Fruit fly (Drosophila melanogaster): ENCODE data around the gene CG8119.

CG8119 gene

DNA sequence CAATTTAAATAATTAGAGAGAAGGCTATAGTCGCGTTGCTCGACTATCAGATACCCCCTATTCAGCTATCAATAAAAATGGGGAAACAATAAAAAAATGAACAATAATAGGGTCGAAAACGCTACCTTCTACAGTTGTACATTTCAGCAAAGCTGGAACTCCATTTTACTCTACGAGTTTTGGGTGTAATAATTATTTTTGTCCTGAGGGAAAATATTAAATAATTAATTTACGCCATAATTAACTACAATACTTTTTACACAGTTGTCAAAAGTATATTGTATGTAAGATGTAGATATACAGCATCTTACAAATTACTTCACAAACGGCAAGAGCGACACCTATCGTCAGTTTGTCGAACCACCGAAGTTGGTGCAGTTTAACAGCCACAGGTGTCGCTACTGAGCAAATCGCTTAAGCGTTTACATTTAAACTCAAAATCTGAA, 9.0 kb upstream of the CG8119 start (continued):
- no peak for TF ChIP-seq HLH106 (tag; optimal IDR thresholded peaks at IDR 0.05)

DNA sequence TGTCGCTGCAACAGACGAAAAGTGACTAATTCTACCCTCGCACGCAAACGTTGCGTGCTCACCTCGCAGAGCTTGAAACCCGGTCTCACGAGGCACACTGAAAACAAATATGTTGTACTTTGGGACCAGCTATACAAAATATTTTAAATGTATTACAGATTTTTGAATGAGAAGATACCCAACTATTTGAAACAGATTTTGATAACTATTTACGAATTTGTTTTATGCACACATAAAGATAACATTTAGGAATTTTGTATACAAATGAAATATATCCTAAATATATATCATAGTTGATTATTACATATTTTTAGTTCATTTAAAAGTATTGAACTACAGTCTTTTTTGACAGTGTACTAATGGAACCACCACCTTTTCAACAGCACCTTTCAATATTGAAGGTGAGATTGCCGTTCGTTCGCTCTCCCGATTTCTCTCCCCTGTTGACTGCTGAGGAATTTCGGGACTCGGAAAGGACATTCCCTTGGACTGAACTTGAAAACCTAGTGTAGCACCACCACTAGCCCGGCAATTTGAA, 8.7 kb downstream of the CG8119 start, which contains the start of gene CG15646:
CG15646 (minus strand) TSS at position 4 of the 538 bp plus-strand sequence.
- TF ChIP-seq ey (GFP tag; optimal IDR thresholded peaks at IDR 0.05) (peak; percentile 28), OdsH (GFP tag; optimal IDR thresholded peaks at IDR 0.05) (peak; percentile 79), CG9705 (GFP tag; optimal IDR thresholded peaks at IDR 0.05) (peak; percentile 58), lola (GFP tag; optimal IDR thresholded peaks at IDR 0.05) (no peak), h (GFP tag; optimal IDR thresholded peaks at IDR 0.05) (peak; percentile 75), Rel (GFP tag; optimal IDR thresholded peaks at IDR 0.05) (peak; percentile 2), Rel (tag; optimal IDR thresholded peaks at IDR 0.05) (no peak), Hnf4 (GFP tag; optimal IDR thresholded peaks at IDR 0.05) (peak; percentile 34), woc (GFP tag; optimal IDR thresholded peaks at IDR 0.05) (peak; percentile 30), psq (GFP tag; optimal IDR thresholded peaks at IDR 0.05) (peak; percentile 66), Dfd (GFP tag; optimal IDR thresholded peaks at IDR 0.05) (no peak), sv (GFP tag; optimal IDR thresholded peaks at IDR 0.05) (peak; percentile 28), br (GFP tag; optimal IDR thresholded peaks at IDR 0.05) (peak; percentile 9), usp (GFP tag; optimal IDR thresholded peaks at IDR 0.05) (no peak), fru (GFP tag; optimal IDR thresholded peaks at IDR 0.05) (peak; percentile 77), sage (GFP tag; optimal IDR thresholded peaks at IDR 0.05) (peak; percentile 1), Sp1 (GFP tag; optimal IDR thresholded peaks at IDR 0.05) (peak; percentile 88), brk (GFP tag; optimal IDR thresholded peaks at IDR 0.05) (peak; percentile 45), rgr (GFP tag; optimal IDR thresholded peaks at IDR 0.05) (peak; percentile 78), jim (GFP tag; optimal IDR thresholded peaks at IDR 0.05) (no peak), dmrt93B (GFP tag; optimal IDR thresholded peaks at IDR 0.05) (peak; percentile 64), tai (GFP tag; optimal IDR thresholded peaks at IDR 0.05) (peak; percentile 41), foxo (GFP tag; optimal IDR thresholded peaks at IDR 0.05) (peak in 1 of 2 experiments; percentile 87), Dif (GFP tag; optimal IDR thresholded peaks at IDR 0.05; ENCODE audit: partially characterized antibody) (no peak), pan (optimal IDR thresholded peaks at IDR 0.05) (no peak), CG32264 (GFP tag; optimal IDR thresholded peaks at IDR 0.05) (no peak), HLH106 (tag; optimal IDR thresholded peaks at IDR 0.05) (peak; percentile 91)

DNA sequence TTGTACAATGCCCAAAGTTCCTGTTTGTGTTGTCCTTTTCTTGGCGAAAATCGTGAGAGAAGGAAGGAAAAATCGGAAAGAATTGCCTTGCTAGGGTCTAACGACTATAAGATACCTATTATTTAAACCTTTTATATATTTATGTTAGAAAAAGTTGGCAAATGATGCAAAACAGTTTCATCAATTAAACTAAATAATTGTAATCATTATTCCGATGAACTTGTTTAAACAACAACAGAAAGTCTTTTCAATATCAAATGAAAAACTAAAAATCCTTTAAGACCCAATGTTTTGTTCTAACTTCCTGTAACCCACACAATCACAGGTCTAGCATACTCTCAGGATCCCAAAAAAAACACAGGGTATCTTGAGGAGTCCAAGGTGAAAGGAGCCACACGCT, 12.0 kb downstream of the CG8119 start:
- TF ChIP-seq psq (GFP tag; optimal IDR thresholded peaks at IDR 0.05) (no peak), Vsx2 (GFP tag; optimal IDR thresholded peaks at IDR 0.05; ENCODE audit: partially characterized antibody) (no peak), Dif (GFP tag; optimal IDR thresholded peaks at IDR 0.05; ENCODE audit: partially characterized antibody) (no peak), Jra (GFP tag; optimal IDR thresholded peaks at IDR 0.05) (no peak), GATAd (GFP tag; optimal IDR thresholded peaks at IDR 0.05) (no peak), CrebA (GFP tag; optimal IDR thresholded peaks at IDR 0.05; ENCODE audit: borderline replicate concordance) (no peak)

DNA sequence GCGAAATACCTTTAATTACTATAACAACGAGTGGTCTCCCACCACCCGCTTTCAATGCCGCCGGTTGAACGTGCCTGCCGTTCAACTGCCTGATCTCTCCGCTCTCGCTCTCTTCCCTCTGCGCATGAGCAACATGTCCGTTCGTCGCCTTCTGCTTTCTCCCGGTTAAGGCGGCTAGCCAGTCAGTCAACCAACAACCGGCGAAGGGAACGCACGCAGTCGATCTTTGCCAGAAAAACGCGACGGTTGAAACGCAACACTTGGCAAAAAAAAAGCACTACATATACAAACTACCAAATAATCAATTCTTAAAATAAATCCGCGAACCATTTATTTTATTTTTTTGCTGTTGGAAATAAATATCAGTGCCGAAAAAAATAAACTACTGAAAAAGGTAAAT, 12.9 kb downstream of the CG8119 start, which contains the start of gene CG12708:
CG12708 (plus strand) TSS at position 183 of the 400 bp plus-strand sequence.
- TF ChIP-seq dsf (GFP tag; optimal IDR thresholded peaks at IDR 0.05; ENCODE audit: borderline replicate concordance) (no peak), Vsx2 (GFP tag; optimal IDR thresholded peaks at IDR 0.05; ENCODE audit: partially characterized antibody) (peak; percentile 76), Dif (GFP tag; optimal IDR thresholded peaks at IDR 0.05; ENCODE audit: partially characterized antibody) (peak; percentile 69), dl (GFP tag; optimal IDR thresholded peaks at IDR 0.05; ENCODE audit: insufficient read depth in 1 of 2, partially characterized antibody in 2 of 2) (peak; percentile 33 to 59), Dfd (GFP tag; optimal IDR thresholded peaks at IDR 0.05) (no peak), rgr (GFP tag; optimal IDR thresholded peaks at IDR 0.05) (peak; percentile 13), Jra (GFP tag; optimal IDR thresholded peaks at IDR 0.05) (no peak), psq (GFP tag; optimal IDR thresholded peaks at IDR 0.05) (no peak)
